Fruit fly (Drosophila melanogaster): ENCODE data around the gene Hcs.

Hcs gene

DNA sequence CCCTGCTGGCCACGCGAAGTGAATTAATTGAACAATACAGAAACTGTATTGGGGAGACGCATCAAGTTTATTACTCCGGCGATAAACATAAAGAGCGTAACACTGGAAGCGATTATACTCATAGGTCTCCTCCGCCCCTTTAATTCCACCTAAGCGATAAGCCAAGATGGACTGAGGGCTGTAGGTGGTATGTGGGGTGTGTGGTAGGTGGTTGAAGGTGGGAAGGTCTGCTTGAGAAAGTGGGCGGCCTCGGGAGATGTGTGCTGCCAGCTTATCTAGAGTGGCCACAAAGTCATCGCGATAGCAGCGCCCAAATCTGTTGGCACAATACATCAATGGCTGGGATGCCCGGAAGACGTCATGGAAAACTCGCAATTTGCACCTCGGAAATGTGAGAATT, 22.9 kb downstream of the Hcs start:
- no peak for TF ChIP-seq Rel (GFP tag; optimal IDR thresholded peaks at IDR 0.05)
- TF ChIP-seq Rel (tag; optimal IDR thresholded peaks at IDR 0.05), result peak; percentile 30
- TF ChIP-seq CrebA (GFP tag; optimal IDR thresholded peaks at IDR 0.05; ENCODE audit: borderline replicate concordance), result no peak
- peak; percentile 35 for TF ChIP-seq h (GFP tag; optimal IDR thresholded peaks at IDR 0.05)
- TF ChIP-seq lola (GFP tag; optimal IDR thresholded peaks at IDR 0.05), result no peak

DNA sequence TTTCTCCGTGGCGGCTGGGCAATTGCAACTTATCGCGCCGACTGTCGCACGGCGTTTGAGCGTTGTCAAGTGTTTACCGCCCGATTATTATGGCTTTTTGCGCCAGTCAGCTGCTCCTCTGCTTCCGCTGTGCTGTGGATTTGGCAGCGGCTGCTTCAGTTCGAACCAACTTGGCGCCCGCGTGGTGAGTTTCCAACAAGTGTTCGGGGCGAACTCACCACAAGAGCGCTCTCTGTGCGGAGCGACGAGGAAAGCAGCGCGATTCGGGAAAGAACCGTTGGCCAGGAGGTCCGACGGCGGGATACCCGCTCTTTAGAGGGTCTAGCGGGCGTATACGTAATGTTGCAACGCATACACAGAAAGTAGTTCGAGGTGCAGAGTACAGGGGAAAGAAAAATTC, 27.9 kb downstream of the Hcs start, which contains the start of gene NKCC:
NKCC (minus strand) TSS at position 57 of the 400 bp plus-strand sequence.
- TF ChIP-seq Rel (GFP tag; optimal IDR thresholded peaks at IDR 0.05) (no peak), Rel (tag; optimal IDR thresholded peaks at IDR 0.05) (peak; percentile 90), psq (GFP tag; optimal IDR thresholded peaks at IDR 0.05) (no peak), Hr83 (GFP tag; optimal IDR thresholded peaks at IDR 0.05; ENCODE audit: poor library complexity, severe bottlenecking) (no peak), lola (GFP tag; optimal IDR thresholded peaks at IDR 0.05) (no peak), N (GFP tag; optimal IDR thresholded peaks at IDR 0.05) (no peak), OdsH (GFP tag; optimal IDR thresholded peaks at IDR 0.05) (no peak), Vsx2 (GFP tag; optimal IDR thresholded peaks at IDR 0.05; ENCODE audit: partially characterized antibody) (no peak)

DNA sequence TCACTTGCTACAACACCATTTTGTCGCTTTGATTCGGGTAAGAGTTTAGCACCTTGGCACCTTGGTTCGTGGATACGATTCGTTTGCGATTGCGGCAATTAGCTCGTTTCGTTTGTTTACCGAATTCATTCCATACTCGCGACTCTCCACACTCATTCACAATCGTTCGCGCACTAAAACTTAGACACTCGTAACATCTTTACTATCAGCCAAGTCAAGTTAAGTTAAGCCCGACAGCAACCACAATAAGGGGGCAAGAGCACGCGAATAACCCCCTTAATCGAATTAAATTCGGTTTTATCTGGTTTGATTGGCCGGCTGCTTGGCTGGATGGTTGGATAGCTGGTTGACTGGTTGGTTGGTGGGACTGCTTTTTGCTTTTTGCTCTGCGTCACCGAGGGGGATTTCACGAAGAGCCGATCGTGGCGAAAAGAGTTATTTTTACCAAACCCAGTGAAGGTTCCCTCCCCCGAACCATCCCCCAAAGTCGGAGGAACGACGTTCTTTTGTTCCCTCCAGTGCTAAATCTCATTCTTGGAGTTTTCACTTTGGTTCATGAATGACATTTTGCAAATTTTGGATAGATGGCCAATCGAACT, 29.2 kb downstream of the Hcs start:
- TF ChIP-seq sv (GFP tag; optimal IDR thresholded peaks at IDR 0.05), result no peak
- TF ChIP-seq tai (GFP tag; optimal IDR thresholded peaks at IDR 0.05), result no peak
- TF ChIP-seq OdsH (GFP tag; optimal IDR thresholded peaks at IDR 0.05), result no peak
- no peak for TF ChIP-seq CrebA (GFP tag; optimal IDR thresholded peaks at IDR 0.05; ENCODE audit: borderline replicate concordance)
- TF ChIP-seq ey (GFP tag; optimal IDR thresholded peaks at IDR 0.05), result no peak
- TF ChIP-seq rgr (GFP tag; optimal IDR thresholded peaks at IDR 0.05), result no peak
- TF ChIP-seq Abd-B (GFP tag; optimal IDR thresholded peaks at IDR 0.05), result no peak
- TF ChIP-seq Rel (GFP tag; optimal IDR thresholded peaks at IDR 0.05), result no peak
- peak; percentile 93 for TF ChIP-seq Rel (tag; optimal IDR thresholded peaks at IDR 0.05)
- TF ChIP-seq Vsx2 (GFP tag; optimal IDR thresholded peaks at IDR 0.05; ENCODE audit: partially characterized antibody), result peak; percentile 34
- no peak for TF ChIP-seq Dfd (GFP tag; optimal IDR thresholded peaks at IDR 0.05)
- no peak for TF ChIP-seq Hr83 (GFP tag; optimal IDR thresholded peaks at IDR 0.05; ENCODE audit: poor library complexity, severe bottlenecking)
- TF ChIP-seq dmrt93B (GFP tag; optimal IDR thresholded peaks at IDR 0.05), result no peak
- TF ChIP-seq CG32264 (GFP tag; optimal IDR thresholded peaks at IDR 0.05), result no peak
- no peak for TF ChIP-seq Sp1 (GFP tag; optimal IDR thresholded peaks at IDR 0.05)
- TF ChIP-seq Jra (GFP tag; optimal IDR thresholded peaks at IDR 0.05), result peak; percentile 39
- peak; percentile 0 for TF ChIP-seq fru (GFP tag; optimal IDR thresholded peaks at IDR 0.05)
- no peak for TF ChIP-seq Hr78 (GFP tag; optimal IDR thresholded peaks at IDR 0.05)
- TF ChIP-seq h (GFP tag; optimal IDR thresholded peaks at IDR 0.05), result peak; percentile 12
- TF ChIP-seq Dif (GFP tag; optimal IDR thresholded peaks at IDR 0.05; ENCODE audit: partially characterized antibody), result no peak
- TF ChIP-seq woc (GFP tag; optimal IDR thresholded peaks at IDR 0.05), result no peak
- no peak for TF ChIP-seq psq (GFP tag; optimal IDR thresholded peaks at IDR 0.05)
- peak; percentile 40 for TF ChIP-seq HLH106 (tag; optimal IDR thresholded peaks at IDR 0.05)
- TF ChIP-seq foxo (GFP tag; optimal IDR thresholded peaks at IDR 0.05), result no peak
- TF ChIP-seq Myc (optimal IDR thresholded peaks at IDR 0.05), result no peak

DNA sequence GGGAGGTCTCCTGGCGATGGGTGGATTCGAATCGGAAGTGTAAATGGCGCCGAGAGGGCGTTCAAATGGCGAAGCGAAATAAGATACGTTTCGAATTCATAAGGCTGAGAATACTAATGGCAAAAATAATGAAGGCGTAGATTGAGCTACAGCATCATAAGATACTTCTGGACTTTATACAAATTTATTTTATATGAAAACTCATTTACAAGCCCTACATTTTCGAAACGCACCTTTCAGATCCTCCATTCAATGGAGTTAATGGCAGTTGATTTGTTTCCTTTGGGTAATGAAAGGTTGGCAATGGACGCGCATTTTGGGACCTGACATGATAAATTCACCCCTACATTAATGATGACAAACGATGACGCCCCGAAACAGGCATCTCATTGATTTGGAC, 40.1 kb downstream of the Hcs start:
- peak; percentile 10 for TF ChIP-seq h (GFP tag; optimal IDR thresholded peaks at IDR 0.05)
- TF ChIP-seq HLH106 (tag; optimal IDR thresholded peaks at IDR 0.05), result no peak

DNA sequence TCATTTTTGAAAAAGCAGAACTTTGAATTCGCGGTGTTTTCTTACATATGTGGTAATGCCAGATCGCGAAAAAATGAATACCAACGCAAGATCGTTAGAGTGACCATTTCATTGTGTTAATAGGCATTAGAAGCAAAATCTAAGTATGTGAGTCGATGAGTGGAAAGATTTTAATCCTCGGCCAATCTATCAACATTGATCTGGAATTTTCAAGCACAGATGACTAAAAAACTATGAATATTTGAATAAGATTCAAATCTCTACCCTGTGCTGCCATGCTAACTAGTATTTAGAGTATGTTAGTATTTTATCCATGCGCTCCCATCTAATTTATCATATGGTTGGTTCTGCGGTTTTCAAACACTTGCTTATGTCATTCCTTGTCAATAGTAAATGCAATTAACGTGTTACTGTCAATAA, 41.9 kb downstream of the Hcs start:
- TF ChIP-seq Hnf4 (GFP tag; optimal IDR thresholded peaks at IDR 0.05) (peak; percentile 7), tai (GFP tag; optimal IDR thresholded peaks at IDR 0.05) (peak; percentile 10), sage (GFP tag; optimal IDR thresholded peaks at IDR 0.05) (no peak), Myc (optimal IDR thresholded peaks at IDR 0.05) (peak; percentile 56)
